Fruit fly (Drosophila melanogaster): ENCODE data around the gene CG4042.
A peak's percentile ranks its signal among the peaks of the same experiment; 100 is the strongest.

The CG4042 gene

dm6 chr3L:20769350-20769749 lies 2.0 kb downstream of the CG4042 start, which contains the start of the genes CG4074 and CG4186 (continued):
- TF ChIP-seq CG4404 (GFP tag; IDR thresholded peaks at IDR 0.05) = no peak
- TF ChIP-seq CG16779 (GFP tag; IDR thresholded peaks at IDR 0.05) = no peak
- TF ChIP-seq CG7987 (GFP tag; optimal IDR thresholded peaks at IDR 0.05) = peak; percentile 18
- no peak for TF ChIP-seq CG18764 (GFP tag; optimal IDR thresholded peaks at IDR 0.05)
- TF ChIP-seq CG17568 (GFP tag; optimal IDR thresholded peaks at IDR 0.05) = peak; percentile 35
- TF ChIP-seq CG3281 (GFP tag; optimal IDR thresholded peaks at IDR 0.05) = peak; percentile 28
- TF ChIP-seq E2f2 (GFP tag; IDR thresholded peaks at IDR 0.05) = no peak
- TF ChIP-seq Hr39 (optimal IDR thresholded peaks at IDR 0.05) = no peak
- peak; percentile 37 for TF ChIP-seq BEAF-32 (GFP tag; optimal IDR thresholded peaks at IDR 0.05)
- no peak for TF ChIP-seq knrl (GFP tag; IDR thresholded peaks at IDR 0.05; ENCODE audit: partially characterized antibody)
- TF ChIP-seq slou (GFP tag; optimal IDR thresholded peaks at IDR 0.05) = no peak
- peak; percentile 35 for TF ChIP-seq Scr (GFP tag; IDR thresholded peaks at IDR 0.05; ENCODE audit: partially characterized antibody)
- TF ChIP-seq CTCF (GFP tag; optimal IDR thresholded peaks at IDR 0.05) = peak; percentile 14
- TF ChIP-seq YL-1 (GFP tag; optimal IDR thresholded peaks at IDR 0.05) = peak; percentile 82
- peak; percentile 21 for TF ChIP-seq sug (tag; optimal IDR thresholded peaks at IDR 0.05)
- TF ChIP-seq CG3995 (GFP tag; optimal IDR thresholded peaks at IDR 0.05) = no peak
- no peak for TF ChIP-seq sima (GFP tag; optimal IDR thresholded peaks at IDR 0.05)
- peak; percentile 25 for TF ChIP-seq HmgZ (tag; optimal IDR thresholded peaks at IDR 0.05)
- no peak for TF ChIP-seq CG4424 (GFP tag; optimal IDR thresholded peaks at IDR 0.05)
- no peak for TF ChIP-seq Abd-B (GFP tag; optimal IDR thresholded peaks at IDR 0.05)
- no peak for TF ChIP-seq CG12104 (GFP tag; optimal IDR thresholded peaks at IDR 0.05)
- peak; percentile 25; the same call in 1 of the 3 replicates for TF ChIP-seq CG34422 (GFP tag; IDR thresholded peaks at IDR 0.05)
- TF ChIP-seq CG3163 (GFP tag; optimal IDR thresholded peaks at IDR 0.05) = peak; percentile 83
- no peak for TF ChIP-seq Gug (GFP tag; IDR thresholded peaks at IDR 0.05)
- TF ChIP-seq Opbp (GFP tag; IDR thresholded peaks at IDR 0.05; ENCODE audit: partially characterized antibody) = no peak
- TF ChIP-seq Dll (GFP tag; IDR thresholded peaks at IDR 0.05; ENCODE audit: partially characterized antibody) = peak; percentile 13; the same call in 1 of the 4 replicates
- no peak for TF ChIP-seq CG6654 (GFP tag; optimal IDR thresholded peaks at IDR 0.05)
- TF ChIP-seq CG30020 (tag; optimal IDR thresholded peaks at IDR 0.05) = peak; percentile 17
- TF ChIP-seq CG14710 (tag; optimal IDR thresholded peaks at IDR 0.05) = peak; percentile 27
- TF ChIP-seq CG34376 (GFP tag; optimal IDR thresholded peaks at IDR 0.05) = peak; percentile 9
- TF ChIP-seq CG7357 (GFP tag; IDR thresholded peaks at IDR 0.05) = no peak
- TF ChIP-seq Ssrp (tag; optimal IDR thresholded peaks at IDR 0.05) = no peak
- TF ChIP-seq sim (GFP tag; IDR thresholded peaks at IDR 0.05) = no peak
- TF ChIP-seq nmo (GFP tag; optimal IDR thresholded peaks at IDR 0.05) = peak; percentile 8
- TF ChIP-seq Nf-YB (GFP tag; optimal IDR thresholded peaks at IDR 0.05) = peak; percentile 52
- TF ChIP-seq CG8290 (GFP tag; optimal IDR thresholded peaks at IDR 0.05) = peak; percentile 11
- no peak for TF ChIP-seq CG8290 (tag; optimal IDR thresholded peaks at IDR 0.05)
- TF ChIP-seq Ets97D (GFP tag; optimal IDR thresholded peaks at IDR 0.05) = peak; percentile 68
- peak; percentile 65 for TF ChIP-seq pzg (GFP tag; optimal IDR thresholded peaks at IDR 0.05)
- TF ChIP-seq lbe (GFP tag; optimal IDR thresholded peaks at IDR 0.05) = peak; percentile 22
- TF ChIP-seq exex (tag; optimal IDR thresholded peaks at IDR 0.05) = peak; percentile 40
- peak; percentile 4 for TF ChIP-seq CG8924 (tag; optimal IDR thresholded peaks at IDR 0.05)
- no peak for TF ChIP-seq CG10366 (GFP tag; IDR thresholded peaks at IDR 0.05)
- no peak for TF ChIP-seq da (GFP tag; optimal IDR thresholded peaks at IDR 0.05)
- no peak for TF ChIP-seq CG11696 (GFP tag; IDR thresholded peaks at IDR 0.05)
- no peak for TF ChIP-seq so (GFP tag; IDR thresholded peaks at IDR 0.05)
- TF ChIP-seq zen (tag; optimal IDR thresholded peaks at IDR 0.05) = peak; percentile 17
- peak; percentile 43 for TF ChIP-seq CG12659 (GFP tag; optimal IDR thresholded peaks at IDR 0.05)
- TF ChIP-seq Hr51 (GFP tag; optimal IDR thresholded peaks at IDR 0.05) = no peak
- TF ChIP-seq sob (GFP tag; IDR thresholded peaks at IDR 0.05) = no peak
- TF ChIP-seq Pdp1 (GFP tag; optimal IDR thresholded peaks at IDR 0.05) = peak in 1 of 2 experiments; percentile 95
- TF ChIP-seq Dad (GFP tag; optimal IDR thresholded peaks at IDR 0.05) = no peak

Data from whole organism, embryonic.